Worm (Caenorhabditis elegans) whole organism, L1 larva: ENCODE measurements around the gene sre-30.

Experiments used
- C34B4.2 ChIP-seq: sonication (generic microtip); optimal IDR thresholded peaks from 2 replicates; lab custom pipeline; 2017; ENCODE audit warnings: mild to moderate bottlenecking, missing genetic modification characterization, missing compliant biosample characterization
- F16B12.6 ChIP-seq: fragments of 150-350 bp; optimal IDR thresholded peaks from 2 replicates; lab custom pipeline; 2014; ENCODE audit warnings: missing biosample characterization, missing genetic modification characterization
- blmp-1 ChIP-seq: fragments of 150-350 bp; optimal IDR thresholded peaks from 2 replicates; lab custom pipeline; 2014; ENCODE audit warnings: missing biosample characterization, missing genetic modification characterization
- ceh-88 ChIP-seq: fragments of 200-800 bp; sonication (Bioruptor generic); IDR thresholded peaks from 2 replicates; pipeline ENCODE4 v1.3.6; 2022; ENCODE audit warnings: missing genetic modification characterization, missing compliant biosample characterization
- fkh-8 ChIP-seq: sonication (generic microtip); optimal IDR thresholded peaks from 2 replicates; lab custom pipeline; 2016; ENCODE audit warnings: mild to moderate bottlenecking, missing genetic modification characterization, missing compliant biosample characterization
- fos-1 ChIP-seq: fragments of 150-350 bp; optimal IDR thresholded peaks from 2 replicates; lab custom pipeline; 2014; ENCODE audit warnings: missing biosample characterization, missing genetic modification characterization
- lsy-2 ChIP-seq, 2 experiments: fragments of 150-350 bp; optimal IDR thresholded peaks; 2 replicates each; lab custom pipeline; 2014; ENCODE audit warnings: missing biosample characterization in 2 of 2, missing genetic modification characterization in 2 of 2
- mef-2 ChIP-seq: fragments of 150-350 bp; optimal IDR thresholded peaks from 2 replicates; lab custom pipeline; 2014; ENCODE audit warnings: missing biosample characterization, missing genetic modification characterization
- nhr-11 ChIP-seq: fragments of 150-350 bp; optimal IDR thresholded peaks from 2 replicates; lab custom pipeline; 2014; ENCODE audit warnings: missing biosample characterization, missing genetic modification characterization
- nhr-20 ChIP-seq: sonication (generic microtip); optimal IDR thresholded peaks from 2 replicates; lab custom pipeline; 2016; ENCODE audit warnings: mild to moderate bottlenecking, missing genetic modification characterization, missing compliant biosample characterization
- nhr-237 ChIP-seq: fragments of 150-350 bp; optimal IDR thresholded peaks from 2 replicates; lab custom pipeline; 2014; ENCODE audit warnings: missing biosample characterization, missing genetic modification characterization
- tbx-2 ChIP-seq: sonication (generic microtip); optimal IDR thresholded peaks from 2 replicates; lab custom pipeline; 2016; ENCODE audit warnings: missing genetic modification characterization, missing compliant biosample characterization
- ztf-4 ChIP-seq: fragments of 150-350 bp; optimal IDR thresholded peaks from 2 replicates; lab custom pipeline; 2014; ENCODE audit warnings: missing biosample characterization, missing genetic modification characterization

DNA sequence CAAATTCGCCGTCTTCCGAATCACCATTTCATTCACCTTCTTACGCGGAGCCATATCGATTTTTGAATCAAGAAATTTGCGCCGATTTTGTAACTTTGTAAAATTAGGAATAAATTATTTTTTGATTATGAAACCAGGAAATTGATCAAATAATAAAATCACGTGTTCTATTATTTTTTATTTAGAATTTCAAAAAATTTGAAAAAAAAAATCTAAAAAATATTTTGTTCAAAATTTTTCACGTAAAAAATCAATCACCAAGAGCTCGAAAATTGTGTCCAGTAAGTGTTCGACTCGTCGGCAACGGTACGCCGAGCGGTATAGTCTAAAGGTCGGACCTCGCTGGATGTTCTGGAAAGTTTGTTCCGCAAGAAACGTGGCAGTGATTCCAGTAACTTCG lies 12.6 kb downstream of the sre-30 start, which contains the start of gene Y57A10B.7:
- TF ChIP-seq lsy-2 (tag; optimal IDR thresholded peaks at IDR 0.05; lab: Kevin White, UChicago) (no peak), fkh-8 (tag; lab: Kevin White, UChicago) (no peak), fos-1 (tag; lab: Kevin White, UChicago) (no peak), C34B4.2 (no peak), ztf-4 (no peak), F16B12.6 (tag; lab: Kevin White, UChicago) (no peak), blmp-1 (tag; lab: Kevin White, UChicago) (no peak), mef-2 (tag; lab: Kevin White, UChicago) (no peak), nhr-20 (tag; lab: Kevin White, UChicago) (no peak), nhr-237 (tag; lab: Kevin White, UChicago) (no peak), nhr-11 (tag; lab: Kevin White, UChicago) (no peak), ceh-88 (GFP tag; lab: Robert Waterston, UW) (no peak), tbx-2 (no peak)
